Fruit fly (Drosophila melanogaster) whole organism, wandering third instar larva: Measurements from ENCODE around the gene JhI-21.

Experiments used
- Abd-B ChIP-seq: fragments of >200 bp; optimal IDR thresholded peaks from 2 replicates; lab custom pipeline; 2017; ENCODE audit warnings: missing biosample characterization, missing genetic modification characterization
- CG32264 ChIP-seq: fragments of 200-800 bp; sonication (Bioruptor generic); optimal IDR thresholded peaks from 2 replicates; lab custom pipeline; 2016; ENCODE audit warnings: missing biosample characterization, missing genetic modification characterization
- CG9705 ChIP-seq: fragments of 200-800 bp; sonication (Bioruptor generic); optimal IDR thresholded peaks from 2 replicates; lab custom pipeline; 2018; ENCODE audit warnings: missing biosample characterization, mild to moderate bottlenecking, missing genetic modification characterization
- CrebA ChIP-seq: fragments of 200-800 bp; sonication (Bioruptor generic); optimal IDR thresholded peaks from 2 replicates; lab custom pipeline; 2016; ENCODE audit warnings: missing biosample characterization, mild to moderate bottlenecking, missing genetic modification characterization, borderline replicate concordance
- Dfd ChIP-seq: fragments of >200 bp; optimal IDR thresholded peaks from 2 replicates; lab custom pipeline; 2017; ENCODE audit warnings: missing biosample characterization, missing genetic modification characterization
- Dif ChIP-seq: fragments of 200-275, 200-300 bp; sonication (Bioruptor generic); optimal IDR thresholded peaks from 2 replicates; lab custom pipeline; 2018; ENCODE audit warnings: missing biosample characterization, missing genetic modification characterization; ENCODE audit not compliant: partially characterized antibody
- GATAd ChIP-seq: sonication (Bioruptor generic); optimal IDR thresholded peaks from 2 replicates; lab custom pipeline; 2016; ENCODE audit warnings: missing biosample characterization, missing genetic modification characterization
- HLH106 ChIP-seq: fragments of 200-800 bp; optimal IDR thresholded peaks from 3 replicates; lab custom pipeline; 2019; ENCODE audit warnings: missing biosample characterization, mild to moderate bottlenecking, missing genetic modification characterization, moderate library complexity
- Hnf4 ChIP-seq: fragments of 200-800 bp; sonication (Bioruptor generic); optimal IDR thresholded peaks from 2 replicates; lab custom pipeline; 2016; ENCODE audit warnings: missing biosample characterization, mild to moderate bottlenecking, missing genetic modification characterization
- Hr78 ChIP-seq: fragments of >200 bp; optimal IDR thresholded peaks from 2 replicates; lab custom pipeline; 2017; ENCODE audit warnings: missing biosample characterization, missing genetic modification characterization
- Hr83 ChIP-seq: fragments of 200-300 bp; sonication (Bioruptor generic); optimal IDR thresholded peaks from 2 replicates; lab custom pipeline; 2016; ENCODE audit warnings: missing biosample characterization, mild to moderate bottlenecking, missing genetic modification characterization, moderate library complexity; ENCODE audit not compliant: poor library complexity, severe bottlenecking
- Jra ChIP-seq: sonication (Bioruptor generic); optimal IDR thresholded peaks from 2 replicates; lab custom pipeline; 2016; ENCODE audit warnings: missing biosample characterization, missing genetic modification characterization
- Mio ChIP-seq: sonication (Bioruptor generic); optimal IDR thresholded peaks from 2 replicates; lab custom pipeline; 2016; ENCODE audit warnings: missing biosample characterization, missing genetic modification characterization
- Myc ChIP-seq: fragments of >200 bp; optimal IDR thresholded peaks from 2 replicates; lab custom pipeline; 2017
- OdsH ChIP-seq: fragments of 200-800 bp; sonication (Bioruptor generic); optimal IDR thresholded peaks from 2 replicates; lab custom pipeline; 2016; ENCODE audit warnings: missing biosample characterization, mild to moderate bottlenecking, missing genetic modification characterization
- Rel ChIP-seq, 2 experiments: fragments of 200-800 bp; sonication (Bioruptor generic) in 1 of 2; optimal IDR thresholded peaks; 2 replicates in 1 of 2; 3 replicates in 1 of 2; lab custom pipeline; 2016 to 2019; ENCODE audit warnings: mild to moderate bottlenecking in 2 of 2, missing biosample characterization in 2 of 2, missing genetic modification characterization in 2 of 2, moderate library complexity in 1 of 2
- Sp1 ChIP-seq: fragments of 200-800 bp; sonication (Bioruptor generic); optimal IDR thresholded peaks from 3 replicates; lab custom pipeline; 2019; ENCODE audit warnings: missing biosample characterization, mild to moderate bottlenecking, missing genetic modification characterization, moderate library complexity
- br ChIP-seq: fragments of 200-800 bp; sonication (Bioruptor generic); optimal IDR thresholded peaks from 2 replicates; lab custom pipeline; 2016; ENCODE audit warnings: missing biosample characterization, missing genetic modification characterization
- brk ChIP-seq: fragments of 200-800 bp; sonication (Bioruptor generic); optimal IDR thresholded peaks from 2 replicates; lab custom pipeline; 2016; ENCODE audit warnings: missing biosample characterization, mild to moderate bottlenecking, missing genetic modification characterization
- dl ChIP-seq, 2 experiments: fragments of 175-275, 200-275 bp in 1 of 2; fragments of 200-275 bp in 1 of 2; sonication (Bioruptor generic); optimal IDR thresholded peaks; lab custom pipeline; 2018; ENCODE audit warnings: mild to moderate bottlenecking in 2 of 2, missing biosample characterization in 2 of 2, missing genetic modification characterization in 2 of 2, moderate library complexity in 2 of 2; ENCODE audit not compliant: partially characterized antibody in 2 of 2, insufficient read depth in 1 of 2
- dmrt93B ChIP-seq: fragments of 200-800 bp; sonication (Bioruptor generic); optimal IDR thresholded peaks from 2 replicates; lab custom pipeline; 2018; ENCODE audit warnings: missing biosample characterization, mild to moderate bottlenecking, missing genetic modification characterization
- dsf ChIP-seq: sonication (Bioruptor generic); optimal IDR thresholded peaks from 2 replicates; lab custom pipeline; 2016; ENCODE audit warnings: missing biosample characterization, missing genetic modification characterization, borderline replicate concordance
- ey ChIP-seq: fragments of 200-800 bp; sonication (Bioruptor generic); optimal IDR thresholded peaks from 2 replicates; lab custom pipeline; 2016; ENCODE audit warnings: missing biosample characterization, missing genetic modification characterization
- foxo ChIP-seq, 2 experiments: fragments of 200-800 bp; sonication (Bioruptor generic); optimal IDR thresholded peaks; 2 replicates in 1 of 2; 3 replicates in 1 of 2; lab custom pipeline; 2016 to 2017; ENCODE audit warnings: missing biosample characterization in 2 of 2, missing genetic modification characterization in 2 of 2
- fru ChIP-seq: fragments of 200-800 bp; sonication (Bioruptor generic); optimal IDR thresholded peaks from 3 replicates; lab custom pipeline; 2016; ENCODE audit warnings: missing biosample characterization, mild to moderate bottlenecking, missing genetic modification characterization
- h ChIP-seq: fragments of 200-800 bp; sonication (Bioruptor generic); optimal IDR thresholded peaks from 3 replicates; lab custom pipeline; 2016; ENCODE audit warnings: missing biosample characterization, mild to moderate bottlenecking, missing genetic modification characterization
- jim ChIP-seq: fragments of 175-275, 200-325 bp; sonication (Bioruptor generic); optimal IDR thresholded peaks from 2 replicates; lab custom pipeline; 2016; ENCODE audit warnings: missing biosample characterization, mild to moderate bottlenecking, missing genetic modification characterization
- lola ChIP-seq: fragments of >200 bp; optimal IDR thresholded peaks from 2 replicates; lab custom pipeline; 2017; ENCODE audit warnings: missing biosample characterization, missing genetic modification characterization
- psq ChIP-seq: fragments of 200-800 bp; sonication (Bioruptor generic); optimal IDR thresholded peaks from 3 replicates; lab custom pipeline; 2017; ENCODE audit warnings: missing biosample characterization, mild to moderate bottlenecking, missing genetic modification characterization, moderate library complexity
- rgr ChIP-seq: fragments of 200-800 bp; sonication (Bioruptor generic); optimal IDR thresholded peaks from 3 replicates; lab custom pipeline; 2016; ENCODE audit warnings: missing biosample characterization, mild to moderate bottlenecking, missing genetic modification characterization
- sage ChIP-seq: fragments of 200-800 bp; sonication (Bioruptor generic); optimal IDR thresholded peaks from 2 replicates; lab custom pipeline; 2016; ENCODE audit warnings: missing biosample characterization, mild to moderate bottlenecking, missing genetic modification characterization
- sv ChIP-seq: fragments of 200-800 bp; sonication (Bioruptor generic); optimal IDR thresholded peaks from 3 replicates; lab custom pipeline; 2016; ENCODE audit warnings: missing biosample characterization, missing genetic modification characterization
- tai ChIP-seq: sonication (Bioruptor generic); optimal IDR thresholded peaks from 2 replicates; lab custom pipeline; 2016; ENCODE audit warnings: missing biosample characterization, missing genetic modification characterization
- usp ChIP-seq: fragments of >200 bp; optimal IDR thresholded peaks from 2 replicates; lab custom pipeline; 2017; ENCODE audit warnings: missing biosample characterization, missing genetic modification characterization
- woc ChIP-seq: sonication (Bioruptor generic); optimal IDR thresholded peaks from 2 replicates; lab custom pipeline; 2016; ENCODE audit warnings: missing biosample characterization, mild to moderate bottlenecking, missing genetic modification characterization

JhI-21 gene

DNA sequence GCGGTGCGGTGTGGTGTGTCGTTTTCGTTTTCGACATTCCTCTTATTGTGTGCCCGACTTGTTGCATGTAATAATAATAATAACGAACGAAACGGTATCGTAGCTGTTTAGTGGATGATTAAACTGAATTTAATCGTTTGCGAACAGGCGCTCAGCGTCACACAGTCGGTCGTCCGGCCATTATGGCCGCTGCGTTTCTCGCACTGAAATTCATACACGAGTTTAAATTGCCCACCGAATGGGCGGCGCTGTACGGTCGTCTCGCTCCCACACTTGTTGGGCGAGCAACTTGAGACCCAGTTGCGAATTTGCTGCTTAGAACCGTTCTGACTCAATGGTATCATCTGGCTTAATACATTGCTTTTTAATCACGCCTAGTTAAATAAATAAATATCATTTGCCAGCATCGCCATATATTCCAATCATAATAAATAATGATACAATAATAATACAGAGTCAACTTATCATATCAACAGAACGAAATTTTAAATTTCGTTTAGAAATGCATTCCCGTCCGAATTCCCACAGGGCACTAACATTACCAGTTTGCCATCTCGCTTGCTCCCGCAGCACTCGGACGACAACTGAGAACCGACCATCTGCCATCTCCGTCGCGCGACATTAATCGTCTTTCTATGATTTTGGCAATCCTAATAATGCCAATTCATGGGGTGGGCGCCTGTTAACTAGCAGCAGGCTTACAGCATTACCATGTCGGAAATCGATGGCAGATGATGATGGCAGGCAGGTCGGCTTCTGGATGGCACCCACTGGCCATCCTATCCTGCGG lies 44.8 kb downstream of the JhI-21 start:
- TF ChIP-seq jim (GFP tag; lab: Kevin White, UChicago), result no peak
- peak; percentile 84 for TF ChIP-seq sv (GFP tag; lab: Kevin White, UChicago)
- no peak for TF ChIP-seq brk
- peak; percentile 92 for TF ChIP-seq ey (GFP tag; lab: Kevin White, UChicago)
- TF ChIP-seq rgr, result peak; percentile 86
- peak; percentile 84 for TF ChIP-seq sage
- TF ChIP-seq HLH106 (tag; lab: Kevin White, UChicago), result peak; percentile 97
- peak; percentile 2 for TF ChIP-seq Hr83 (GFP tag; lab: Kevin White, UChicago)
- no peak for TF ChIP-seq Myc
- peak; percentile 4 for TF ChIP-seq dsf
- TF ChIP-seq psq (GFP tag; lab: Kevin White, UChicago), result peak; percentile 76
- peak; percentile 46 to 78 for TF ChIP-seq dl (GFP tag; optimal IDR thresholded peaks at IDR 0.05; lab: Kevin White, UChicago; ENCODE audit: insufficient read depth in 1 of 2, partially characterized antibody in 2 of 2)
- TF ChIP-seq Sp1 (GFP tag; lab: Kevin White, UChicago), result peak; percentile 96
- peak; percentile 92 for TF ChIP-seq h (GFP tag; lab: Kevin White, UChicago)
- peak; percentile 91 for TF ChIP-seq fru
- no peak for TF ChIP-seq GATAd
- peak in 1 of 2 experiments; percentile 92 for TF ChIP-seq foxo (GFP tag; optimal IDR thresholded peaks at IDR 0.05; lab: Kevin White, UChicago)
- TF ChIP-seq dmrt93B (GFP tag; lab: Kevin White, UChicago), result peak; percentile 91
- TF ChIP-seq Abd-B (GFP tag; lab: Kevin White, UChicago), result no peak
- peak; percentile 77 for TF ChIP-seq Jra (GFP tag; lab: Kevin White, UChicago)
- TF ChIP-seq CG32264 (GFP tag; lab: Kevin White, UChicago), result peak; percentile 56
- TF ChIP-seq OdsH (GFP tag; lab: Kevin White, UChicago), result peak; percentile 91
- TF ChIP-seq br, result peak; percentile 92
- TF ChIP-seq Hnf4, result peak; percentile 75
- peak; percentile 32 for TF ChIP-seq Mio (GFP tag; lab: Kevin White, UChicago)
- TF ChIP-seq CG9705 (GFP tag; lab: Kevin White, UChicago), result peak; percentile 95
- no peak for TF ChIP-seq Rel (GFP tag; optimal IDR thresholded peaks at IDR 0.05; lab: Kevin White, UChicago)
- TF ChIP-seq Rel (tag; optimal IDR thresholded peaks at IDR 0.05; lab: Kevin White, UChicago), result peak; percentile 69
- no peak for TF ChIP-seq lola (GFP tag; lab: Kevin White, UChicago)
- peak; percentile 91 for TF ChIP-seq woc

DNA sequence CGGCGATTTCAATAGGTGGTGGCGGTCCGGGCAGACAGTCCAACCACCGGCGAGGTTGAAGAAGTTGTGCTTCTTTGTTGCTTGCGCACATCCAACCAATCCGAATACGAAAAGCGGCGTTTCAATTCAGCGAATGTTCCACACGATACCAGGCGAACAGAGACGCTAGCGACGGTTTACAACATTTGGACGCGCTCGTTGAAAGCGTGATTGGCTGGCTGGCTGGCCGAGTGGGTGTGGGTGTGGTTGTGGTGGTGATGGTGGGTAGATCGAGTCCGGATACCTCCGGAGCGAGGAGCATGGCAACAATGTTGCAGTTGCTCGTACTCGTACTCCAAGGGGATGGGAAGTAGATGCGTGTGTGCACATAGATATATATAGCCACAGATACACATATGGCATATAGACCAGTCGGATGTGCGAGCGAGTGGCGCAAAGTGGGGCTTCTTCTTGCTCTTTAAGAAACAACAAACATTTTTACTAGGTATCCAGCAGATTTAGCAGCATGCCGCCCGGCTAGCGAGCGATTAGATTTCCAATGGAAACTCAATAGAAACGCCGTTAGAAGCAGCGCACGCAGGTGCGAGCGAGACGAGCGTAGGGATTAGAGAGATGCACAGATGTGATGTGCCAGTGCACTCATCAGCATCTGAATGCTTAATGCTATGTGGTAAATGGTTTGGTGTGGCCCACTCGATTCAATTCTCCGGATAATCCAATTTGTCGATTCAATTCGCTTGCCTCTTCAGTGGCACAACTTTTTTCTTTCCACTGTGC lies 45.6 kb downstream of the JhI-21 start:
- peak; percentile 4 for TF ChIP-seq Mio (GFP tag; lab: Kevin White, UChicago)
- TF ChIP-seq dsf, result no peak
- no peak for TF ChIP-seq usp (GFP tag; lab: Kevin White, UChicago)
- peak; percentile 49 for TF ChIP-seq Hnf4
- TF ChIP-seq foxo (GFP tag; optimal IDR thresholded peaks at IDR 0.05; lab: Kevin White, UChicago), result peak in 1 of 2 experiments; percentile 22
- TF ChIP-seq h (GFP tag; lab: Kevin White, UChicago), result peak; percentile 70
- TF ChIP-seq Hr83 (GFP tag; lab: Kevin White, UChicago), result peak; percentile 57
- no peak for TF ChIP-seq tai (GFP tag; lab: Kevin White, UChicago)
- no peak for TF ChIP-seq brk
- TF ChIP-seq woc, result no peak
- TF ChIP-seq Sp1 (GFP tag; lab: Kevin White, UChicago), result peak; percentile 45
- peak; percentile 12 for TF ChIP-seq psq (GFP tag; lab: Kevin White, UChicago)
- peak; percentile 39 for TF ChIP-seq br
- TF ChIP-seq dl (GFP tag; optimal IDR thresholded peaks at IDR 0.05; lab: Kevin White, UChicago; ENCODE audit: insufficient read depth in 1 of 2, partially characterized antibody in 2 of 2), result peak; percentile 61 to 69
- TF ChIP-seq Rel (GFP tag; optimal IDR thresholded peaks at IDR 0.05; lab: Kevin White, UChicago), result no peak
- peak; percentile 81 for TF ChIP-seq Rel (tag; optimal IDR thresholded peaks at IDR 0.05; lab: Kevin White, UChicago)
- no peak for TF ChIP-seq CG9705 (GFP tag; lab: Kevin White, UChicago)
- peak; percentile 17 for TF ChIP-seq fru
- peak; percentile 51 for TF ChIP-seq Jra (GFP tag; lab: Kevin White, UChicago)
- no peak for TF ChIP-seq rgr
- TF ChIP-seq HLH106 (tag; lab: Kevin White, UChicago), result peak; percentile 13
- TF ChIP-seq, all 38 proteins: peak for 13

DNA sequence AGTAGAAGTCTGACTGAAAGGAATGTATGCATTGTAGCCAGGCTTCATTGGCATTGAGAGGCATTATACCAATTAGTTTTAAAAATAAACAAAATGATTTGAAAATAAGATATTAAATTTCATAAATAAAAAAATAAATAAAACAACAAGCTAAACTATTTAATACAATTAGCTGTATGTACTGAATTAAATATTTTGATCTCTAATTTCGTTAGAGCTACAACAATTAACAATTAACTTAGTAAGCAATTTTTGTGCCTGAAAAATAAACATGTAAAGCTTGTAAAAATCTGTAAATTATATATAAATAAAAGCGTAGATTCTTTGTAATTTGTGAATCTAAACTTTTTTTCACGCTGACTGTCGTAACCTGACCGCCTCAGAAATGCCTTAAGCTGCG lies 48.0 kb downstream of the JhI-21 start, which contains the start of gene Rh5:
Rh5 (plus strand) TSS at position 301 of the 400 bp plus-strand sequence.
- TF ChIP-seq Sp1 (GFP tag; lab: Kevin White, UChicago) (no peak), h (GFP tag; lab: Kevin White, UChicago) (no peak), Myc (no peak), Mio (GFP tag; lab: Kevin White, UChicago) (no peak), foxo (GFP tag; optimal IDR thresholded peaks at IDR 0.05; lab: Kevin White, UChicago) (no peak), OdsH (GFP tag; lab: Kevin White, UChicago) (no peak), lola (GFP tag; lab: Kevin White, UChicago) (no peak), psq (GFP tag; lab: Kevin White, UChicago) (no peak), Dif (GFP tag; lab: Kevin White, UChicago) (no peak), sv (GFP tag; lab: Kevin White, UChicago) (no peak), Jra (GFP tag; lab: Kevin White, UChicago) (no peak), CrebA (GFP tag; lab: Kevin White, UChicago) (no peak), HLH106 (tag; lab: Kevin White, UChicago) (no peak), br (no peak), CG9705 (GFP tag; lab: Kevin White, UChicago) (no peak), CG32264 (GFP tag; lab: Kevin White, UChicago) (no peak), Hr78 (GFP tag; lab: Kevin White, UChicago) (no peak), Dfd (GFP tag; lab: Kevin White, UChicago) (no peak)
- TF ChIP-seq, all 38 proteins: peak for 0
